ENCODE assay signal across 7 worm cellular contexts in the genomic region with DNA sequence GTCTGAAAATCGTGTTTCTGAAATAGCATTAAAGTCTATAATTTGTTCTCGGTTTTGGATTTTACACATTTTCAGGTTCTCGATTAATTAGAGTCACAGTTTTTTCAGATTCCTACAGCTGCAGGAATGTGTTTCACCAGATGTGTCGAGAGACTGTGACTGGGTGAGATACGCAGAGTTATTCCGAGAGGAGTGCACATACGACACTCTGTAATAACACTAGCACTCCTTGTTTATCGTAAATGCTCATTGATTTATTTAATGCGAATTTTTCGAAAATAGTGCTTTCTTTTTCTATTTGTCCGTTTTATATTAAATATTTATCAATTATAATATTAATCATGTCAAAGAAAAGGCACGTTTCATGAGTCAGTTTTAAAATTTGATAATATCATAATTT.
TF ChIP-seq lines count a peak whose summit lies in the region.

A gene (plus strand): TSS at position 243 of the 400 bp plus-strand sequence.

TF ChIP-seq in whole organism, L1 larva, 84 proteins besides CTCF, POLR2A, EP300 and RAD21 (continues in another document):
- TF ChIP-seq lin-14 (GFP tag; optimal IDR thresholded peaks at IDR 0.05; lab: Kevin White, UChicago): peak; percentile 5
- TF ChIP-seq ceh-82 (tag; optimal IDR thresholded peaks at IDR 0.05; lab: Kevin White, UChicago): peak in 1 of 3 experiments; percentile 9
- TF ChIP-seq lsy-2 (tag; optimal IDR thresholded peaks at IDR 0.05; lab: Kevin White, UChicago): peak in 1 of 2 experiments; percentile 58
- no peak for TF ChIP-seq unc-30 (tag; optimal IDR thresholded peaks at IDR 0.05; lab: Kevin White, UChicago)
- no peak for TF ChIP-seq fkh-8 (tag; optimal IDR thresholded peaks at IDR 0.05; lab: Kevin White, UChicago)
- no peak for TF ChIP-seq tlp-1 (tag; optimal IDR thresholded peaks at IDR 0.05; lab: Kevin White, UChicago)
- TF ChIP-seq snu-23 (GFP tag; optimal IDR thresholded peaks at IDR 0.05; lab: Kevin White, UChicago): no peak
- TF ChIP-seq swsn-7 (tag; optimal IDR thresholded peaks at IDR 0.05; lab: Kevin White, UChicago): no peak
- peak; percentile 22 for TF ChIP-seq hlh-4 (tag; optimal IDR thresholded peaks at IDR 0.05; lab: Kevin White, UChicago)
- peak; percentile 21 to 27 for TF ChIP-seq efl-1 (optimal IDR thresholded peaks at IDR 0.05; lab: Kevin White, UChicago)
- no peak for TF ChIP-seq efl-1 (GFP tag; optimal IDR thresholded peaks at IDR 0.05 in 1 of 2; lab: Kevin White, UChicago)
- TF ChIP-seq mef-2 (tag; optimal IDR thresholded peaks at IDR 0.05; lab: Kevin White, UChicago): no peak

TF ChIP-seq in whole organism, L2 larva, 48 proteins besides CTCF, POLR2A, EP300 and RAD21 (continues in another document):
- TF ChIP-seq nhr-12 (tag; optimal IDR thresholded peaks at IDR 0.05; lab: Kevin White, UChicago) (no peak), sma-9 (GFP tag; optimal IDR thresholded peaks at IDR 0.05; lab: Kevin White, UChicago) (no peak), sma-9 (tag; optimal IDR thresholded peaks at IDR 0.05; lab: Kevin White, UChicago) (no peak), fos-1 (tag; optimal IDR thresholded peaks at IDR 0.05; lab: Kevin White, UChicago) (no peak), peb-1 (tag; optimal IDR thresholded peaks at IDR 0.05; lab: Kevin White, UChicago) (no peak), unc-55 (GFP tag; optimal IDR thresholded peaks at IDR 0.05; lab: Kevin White, UChicago) (peak; percentile 73), sma-3 (GFP tag; optimal IDR thresholded peaks at IDR 0.05; lab: Kevin White, UChicago) (no peak), snpc-4 (tag; optimal IDR thresholded peaks at IDR 0.05; lab: Kevin White, UChicago) (no peak), lin-11 (tag; optimal IDR thresholded peaks at IDR 0.05; lab: Kevin White, UChicago) (no peak), crh-2 (tag; optimal IDR thresholded peaks at IDR 0.05; lab: Kevin White, UChicago) (no peak), ama-1 (optimal IDR thresholded peaks at IDR 0.05; lab: Kevin White, UChicago) (no peak), ZK546.5 (tag; optimal IDR thresholded peaks at IDR 0.05; lab: Kevin White, UChicago) (no peak), ztf-4 (tag; optimal IDR thresholded peaks at IDR 0.05; lab: Kevin White, UChicago) (no peak)

TF ChIP-seq in whole organism, L3 larva, 47 proteins besides CTCF, POLR2A, EP300 and RAD21:
- TF ChIP-seq nfya-1 (tag; optimal IDR thresholded peaks at IDR 0.05; lab: Kevin White, UChicago; ENCODE audit: insufficient read depth) (peak; percentile 34), mdl-1 (tag; optimal IDR thresholded peaks at IDR 0.05; lab: Kevin White, UChicago) (no peak), pha-4 (tag; optimal IDR thresholded peaks at IDR 0.05; lab: Kevin White, UChicago) (peak; percentile 19)

TF ChIP-seq in whole organism, L4 larva, 104 proteins besides CTCF, POLR2A, EP300 and RAD21:
- TF ChIP-seq nhr-6 (tag; optimal IDR thresholded peaks at IDR 0.05; lab: Kevin White, UChicago) (no peak), egl-27 (tag; optimal IDR thresholded peaks at IDR 0.05; lab: Kevin White, UChicago) (no peak), hif-1 (tag; optimal IDR thresholded peaks at IDR 0.05; lab: Kevin White, UChicago) (no peak), dmd-9 (GFP tag; IDR thresholded peaks at IDR 0.05; lab: Robert Waterston, UW) (no peak), daf-16 (GFP tag; optimal IDR thresholded peaks at IDR 0.05; lab: Kevin White, UChicago) (no peak), daf-16 (tag; optimal IDR thresholded peaks at IDR 0.05; lab: Kevin White, UChicago) (peak; percentile 42), T20F7.1 (GFP tag; optimal IDR thresholded peaks at IDR 0.05; lab: Kevin White, UChicago) (peak; percentile 46)

TF ChIP-seq in whole organism, late embryonic, 69 proteins besides CTCF, POLR2A, EP300 and RAD21:
- TF ChIP-seq unc-86 (tag; optimal IDR thresholded peaks at IDR 0.05; lab: Kevin White, UChicago) (no peak), elt-4 (tag; optimal IDR thresholded peaks at IDR 0.05; lab: Kevin White, UChicago) (no peak), npax-4 (tag; optimal IDR thresholded peaks at IDR 0.05; lab: Kevin White, UChicago) (no peak), che-1 (tag; optimal IDR thresholded peaks at IDR 0.05; lab: Kevin White, UChicago) (no peak), tbx-2 (tag; optimal IDR thresholded peaks at IDR 0.05; lab: Kevin White, UChicago) (no peak), ceh-34 (tag; optimal IDR thresholded peaks at IDR 0.05; lab: Kevin White, UChicago) (no peak), hlh-8 (tag; optimal IDR thresholded peaks at IDR 0.05; lab: Kevin White, UChicago) (peak; percentile 43)
TF ChIP-seq in whole organism, late embryonic: peak in this region for 1.

TF ChIP-seq in whole organism, mixed stage, embryonic, 35 proteins besides CTCF, POLR2A, EP300 and RAD21:
- TF ChIP-seq zip-8 (tag; optimal IDR thresholded peaks at IDR 0.05; lab: Kevin White, UChicago): no peak
- no peak for TF ChIP-seq mep-1 (tag; optimal IDR thresholded peaks at IDR 0.05; lab: Kevin White, UChicago)
- no peak for TF ChIP-seq nhr-2 (tag; optimal IDR thresholded peaks at IDR 0.05; lab: Kevin White, UChicago)
- peak; percentile 55 for TF ChIP-seq ces-1 (GFP tag; optimal IDR thresholded peaks at IDR 0.05; lab: Kevin White, UChicago)
- TF ChIP-seq unc-120 (tag; optimal IDR thresholded peaks at IDR 0.05; lab: Kevin White, UChicago; ENCODE audit: poor library complexity, severe bottlenecking): no peak
- TF ChIP-seq elt-1 (tag; optimal IDR thresholded peaks at IDR 0.05; lab: Kevin White, UChicago; ENCODE audit: borderline replicate concordance, insufficient read depth): no peak
- TF ChIP-seq nhr-237 (tag; optimal IDR thresholded peaks at IDR 0.05; lab: Kevin White, UChicago): no peak
- no peak for TF ChIP-seq cnd-1 (tag; optimal IDR thresholded peaks at IDR 0.05; lab: Kevin White, UChicago)

TF ChIP-seq in whole organism, young adult, 124 proteins besides CTCF, POLR2A, EP300 and RAD21:
- no peak for TF ChIP-seq hlh-26 (GFP tag; conservative IDR thresholded peaks at IDR 0.05; lab: Robert Waterston, UW)
- 0 out of 2 replicates have a peak, but pooled peaks have one; percentile 11 for TF ChIP-seq attf-3 (GFP tag; conservative IDR thresholded peaks at IDR 0.05; lab: Robert Waterston, UW)
- TF ChIP-seq hmg-1.2 (GFP tag; IDR thresholded peaks at IDR 0.05; lab: Robert Waterston, UW): peak; percentile 88
- TF ChIP-seq tlf-1 (GFP tag; optimal IDR thresholded peaks at IDR 0.05; lab: Kevin White, UChicago): no peak
- no peak for TF ChIP-seq ceh-27 (GFP tag; optimal IDR thresholded peaks at IDR 0.05; lab: Kevin White, UChicago)
- TF ChIP-seq cebp-2 (GFP tag; IDR thresholded peaks at IDR 0.05; lab: Robert Waterston, UW): no peak
